Worm (Caenorhabditis elegans): ENCODE data around the gene glr-5.

ce11 chrV:8767041-8767440, 50.7 kb downstream of the glr-5 start:
- no peak for TF ChIP-seq flt-1 (GFP tag; IDR thresholded peaks at IDR 0.05)
- no peak for TF ChIP-seq T22C8.4 (GFP tag; IDR thresholded peaks at IDR 0.05)
- no peak for TF ChIP-seq med-1 (GFP tag; optimal IDR thresholded peaks at IDR 0.05; ENCODE audit: insufficient read depth)
- TF ChIP-seq ztf-29 (GFP tag; IDR thresholded peaks at IDR 0.05), result no peak
- no peak for TF ChIP-seq ref-1 (GFP tag; conservative IDR thresholded peaks at IDR 0.05)
- no peak for TF ChIP-seq klf-2 (GFP tag; conservative IDR thresholded peaks at IDR 0.05)
